Worm (Caenorhabditis elegans) whole organism, late embryonic: ENCODE results near the gene srbc-2.
"Not testable (repeated sequence)": the region's sequence is repeated elsewhere in the genome, so short reads cannot be mapped to it uniquely, and the experiment has no call there.

Experiments used
- C08G9.2 ChIP-seq: sonication (generic microtip); optimal IDR thresholded peaks from 2 replicates; lab custom pipeline; 2016; ENCODE audit warnings: mild to moderate bottlenecking, missing genetic modification characterization, moderate library complexity, missing compliant biosample characterization
- K09A11.1 ChIP-seq: sonication (generic microtip); optimal IDR thresholded peaks from 2 replicates; lab custom pipeline; 2017; ENCODE audit warnings: antibody characterized with exemption, mild to moderate bottlenecking, missing genetic modification characterization, missing compliant biosample characterization; ENCODE audit not compliant: insufficient read depth
- ama-1 ChIP-seq: fragments of 150-350 bp; optimal IDR thresholded peaks from 2 replicates; lab custom pipeline; 2014
- ceh-14 ChIP-seq: sonication (generic microtip); optimal IDR thresholded peaks from 2 replicates; lab custom pipeline; 2016; ENCODE audit warnings: missing genotype, missing genetic modification characterization, missing compliant biosample characterization
- ceh-18 ChIP-seq: sonication (generic microtip); optimal IDR thresholded peaks from 2 replicates; lab custom pipeline; 2016; ENCODE audit warnings: missing genetic modification characterization, missing compliant biosample characterization
- ceh-19 ChIP-seq: fragments of 200-800 bp; sonication (Bioruptor generic); optimal IDR thresholded peaks from 2 replicates; lab custom pipeline; 2018; ENCODE audit warnings: mild to moderate bottlenecking, missing genetic modification characterization, missing compliant biosample characterization
- ceh-22 ChIP-seq: sonication (generic microtip); optimal IDR thresholded peaks from 2 replicates; lab custom pipeline; 2017; ENCODE audit warnings: missing biosample characterization, missing genetic modification characterization
- ceh-31 ChIP-seq: sonication (generic microtip); optimal IDR thresholded peaks from 2 replicates; lab custom pipeline; 2016; ENCODE audit warnings: missing genetic modification characterization, missing compliant biosample characterization
- ceh-34 ChIP-seq: sonication (generic microtip); optimal IDR thresholded peaks from 2 replicates; lab custom pipeline; 2016; ENCODE audit warnings: mild to moderate bottlenecking, missing genetic modification characterization, missing compliant biosample characterization
- ceh-9 ChIP-seq: sonication (generic microtip); optimal IDR thresholded peaks from 2 replicates; lab custom pipeline; 2016; ENCODE audit warnings: mild to moderate bottlenecking, missing genetic modification characterization, inconsistent platforms, missing compliant biosample characterization
- dmd-4 ChIP-seq: sonication (generic microtip); optimal IDR thresholded peaks from 2 replicates; lab custom pipeline; 2016; ENCODE audit warnings: borderline replicate concordance, missing genetic modification characterization, missing compliant biosample characterization
- elt-2 ChIP-seq: sonication (generic microtip); optimal IDR thresholded peaks from 2 replicates; lab custom pipeline; 2016; ENCODE audit warnings: missing genetic modification reagents, missing genetic modification characterization, missing compliant biosample characterization
- elt-4 ChIP-seq: sonication (generic microtip); optimal IDR thresholded peaks from 2 replicates; lab custom pipeline; 2016; ENCODE audit warnings: missing genetic modification characterization, missing compliant biosample characterization
- eyg-1 ChIP-seq: sonication (generic microtip); optimal IDR thresholded peaks from 2 replicates; lab custom pipeline; 2016; ENCODE audit warnings: missing genotype, missing genetic modification characterization, missing compliant biosample characterization
- hlh-15 ChIP-seq: sonication (generic microtip); optimal IDR thresholded peaks from 2 replicates; lab custom pipeline; 2016; ENCODE audit warnings: missing genetic modification characterization, missing compliant biosample characterization
- hlh-30 ChIP-seq: sonication (generic microtip); optimal IDR thresholded peaks from 2 replicates; lab custom pipeline; 2017; ENCODE audit warnings: antibody characterized with exemption, missing genetic modification characterization, missing compliant biosample characterization; ENCODE audit not compliant: insufficient read depth
- hlh-6 ChIP-seq: sonication (generic microtip); optimal IDR thresholded peaks from 2 replicates; lab custom pipeline; 2016; ENCODE audit warnings: missing genotype, missing genetic modification characterization, missing compliant biosample characterization
- hlh-8 ChIP-seq: sonication (generic microtip); optimal IDR thresholded peaks from 2 replicates; lab custom pipeline; 2016; ENCODE audit warnings: missing genotype, missing genetic modification characterization, missing compliant biosample characterization
- lin-11 ChIP-seq: fragments of 200-800 bp; sonication (Bioruptor generic); optimal IDR thresholded peaks from 2 replicates; lab custom pipeline; 2018; ENCODE audit warnings: mild to moderate bottlenecking, missing genetic modification characterization, missing compliant biosample characterization
- madf-2 ChIP-seq: sonication (generic microtip); optimal IDR thresholded peaks from 2 replicates; lab custom pipeline; 2017; ENCODE audit warnings: missing genetic modification characterization, missing compliant biosample characterization
- nfya-1 ChIP-seq: sonication (generic microtip); optimal IDR thresholded peaks from 2 replicates; lab custom pipeline; 2017; ENCODE audit warnings: missing genetic modification characterization, mild to moderate bottlenecking, missing compliant biosample characterization, antibody characterized with exemption, moderate library complexity
- nhr-11 ChIP-seq: fragments of 150-350 bp; optimal IDR thresholded peaks from 2 replicates; lab custom pipeline; 2014; ENCODE audit warnings: missing biosample characterization, missing genetic modification characterization
- nhr-232 ChIP-seq: sonication (generic microtip); optimal IDR thresholded peaks from 2 replicates; lab custom pipeline; 2016; ENCODE audit warnings: missing genetic modification characterization, missing compliant biosample characterization
- npax-4 ChIP-seq: sonication (generic microtip); optimal IDR thresholded peaks from 2 replicates; lab custom pipeline; 2016; ENCODE audit warnings: missing genetic modification characterization, missing compliant biosample characterization
- odd-2 ChIP-seq: sonication (generic microtip); optimal IDR thresholded peaks from 2 replicates; lab custom pipeline; 2017; ENCODE audit warnings: antibody characterized with exemption, mild to moderate bottlenecking, missing genetic modification characterization, missing compliant biosample characterization
- pag-3 ChIP-seq: sonication (generic microtip); optimal IDR thresholded peaks from 2 replicates; lab custom pipeline; 2016; ENCODE audit warnings: missing compliant biosample characterization, missing genetic modification characterization, borderline replicate concordance
- pat-9 ChIP-seq: fragments of 200-800 bp; sonication (Bioruptor generic); optimal IDR thresholded peaks from 2 replicates; lab custom pipeline; 2018; ENCODE audit warnings: mild to moderate bottlenecking, missing genetic modification characterization, moderate library complexity, missing compliant biosample characterization
- pha-2 ChIP-seq: sonication (generic microtip); optimal IDR thresholded peaks from 2 replicates; lab custom pipeline; 2017; ENCODE audit warnings: mild to moderate bottlenecking, missing genetic modification characterization, missing compliant biosample characterization
- pros-1 ChIP-seq: fragments of 150-350 bp; optimal IDR thresholded peaks from 2 replicates; lab custom pipeline; 2014; ENCODE audit warnings: missing biosample characterization, missing genetic modification reagents, missing genetic modification characterization
- rnt-1 ChIP-seq: sonication (generic microtip); optimal IDR thresholded peaks from 2 replicates; lab custom pipeline; 2016; ENCODE audit warnings: missing genetic modification characterization, missing compliant biosample characterization
- sdc-2 ChIP-seq: sonication (generic microtip); optimal IDR thresholded peaks from 2 replicates; lab custom pipeline; 2016; ENCODE audit warnings: missing genotype, missing genetic modification characterization, missing compliant biosample characterization
- tbx-7 ChIP-seq: sonication (generic microtip); optimal IDR thresholded peaks from 2 replicates; lab custom pipeline; 2016; ENCODE audit warnings: missing genotype, missing genetic modification characterization, missing compliant biosample characterization
- ttx-3 ChIP-seq: sonication (generic microtip); optimal IDR thresholded peaks from 2 replicates; lab custom pipeline; 2016; ENCODE audit warnings: missing genetic modification reagents, missing genetic modification characterization, missing compliant biosample characterization
- unc-55 ChIP-seq: sonication (generic microtip); optimal IDR thresholded peaks from 2 replicates; lab custom pipeline; 2017; ENCODE audit warnings: missing biosample characterization, missing genetic modification reagents, missing genetic modification characterization
- unc-86 ChIP-seq: sonication (generic microtip); optimal IDR thresholded peaks from 2 replicates; lab custom pipeline; 2016; ENCODE audit warnings: missing genetic modification characterization, missing compliant biosample characterization
- ztf-16 ChIP-seq: sonication (generic microtip); optimal IDR thresholded peaks from 2 replicates; lab custom pipeline; 2017; ENCODE audit warnings: missing genetic modification characterization, missing compliant biosample characterization

srbc-2 gene

DNA sequence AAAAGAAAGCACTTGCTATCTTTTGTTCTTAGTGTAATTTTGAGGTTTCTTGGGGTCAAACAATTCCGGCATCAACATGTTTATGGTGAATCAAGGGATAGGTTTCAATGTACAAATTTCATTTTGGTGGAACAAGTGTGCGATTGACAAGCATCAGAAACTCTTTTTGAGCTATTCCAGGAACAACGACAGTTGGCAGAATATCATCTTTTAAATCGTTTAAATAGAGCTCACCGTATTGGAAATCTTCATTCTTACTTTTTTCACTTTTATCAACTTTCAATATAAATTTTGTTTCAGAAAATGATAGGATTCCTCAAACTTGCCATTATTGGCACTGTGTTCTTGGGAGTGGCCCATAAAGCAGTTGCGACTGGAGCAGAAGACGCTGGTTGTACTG, 23.1 kb upstream of the srbc-2 start, which contains the start of gene T20D4.10:
Gene T20D4.10 (plus strand): TSS at position 301 of the 400 bp plus-strand sequence.
- not testable (repeated sequence) for TF ChIP-seq ceh-34 (tag; lab: Kevin White, UChicago); madf-2 (tag; lab: Kevin White, UChicago); elt-2

DNA sequence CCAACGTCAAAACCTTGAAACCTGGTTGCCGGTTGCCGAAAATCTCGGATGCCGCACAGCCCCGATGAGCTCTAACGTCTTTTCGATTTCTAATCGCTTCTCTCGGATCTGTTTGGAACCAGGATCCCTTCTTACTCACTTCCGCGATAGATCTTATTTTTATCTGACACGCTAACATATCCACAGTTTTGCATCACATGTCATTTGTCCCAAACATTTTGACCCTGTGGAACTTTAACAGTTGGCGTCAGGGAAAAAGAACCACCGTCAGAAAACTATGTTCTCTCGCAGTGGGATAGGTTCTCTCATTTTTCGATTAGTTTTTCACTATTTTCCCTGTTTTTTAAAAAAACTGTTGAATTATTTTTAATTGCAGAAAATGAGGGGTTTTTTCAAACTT, 21.4 kb upstream of the srbc-2 start, which contains the start of gene T20D4.11:
Gene T20D4.11 (plus strand): TSS at position 377 of the 400 bp plus-strand sequence.
- TF ChIP-seq nhr-232 (tag; lab: Kevin White, UChicago) (no peak), nhr-11 (tag; lab: Kevin White, UChicago) (no peak), ttx-3 (tag; lab: Kevin White, UChicago) (no peak), unc-86 (tag; lab: Kevin White, UChicago) (no peak), pat-9 (no peak), hlh-6 (tag; lab: Kevin White, UChicago) (no peak), npax-4 (tag; lab: Kevin White, UChicago) (no peak), ceh-14 (tag; lab: Kevin White, UChicago) (no peak), odd-2 (tag; lab: Kevin White, UChicago) (no peak), hlh-30 (tag; lab: Kevin White, UChicago) (no peak), K09A11.1 (tag; lab: Kevin White, UChicago) (no peak)
- TF ChIP-seq, all 69 proteins: peak for 0

DNA sequence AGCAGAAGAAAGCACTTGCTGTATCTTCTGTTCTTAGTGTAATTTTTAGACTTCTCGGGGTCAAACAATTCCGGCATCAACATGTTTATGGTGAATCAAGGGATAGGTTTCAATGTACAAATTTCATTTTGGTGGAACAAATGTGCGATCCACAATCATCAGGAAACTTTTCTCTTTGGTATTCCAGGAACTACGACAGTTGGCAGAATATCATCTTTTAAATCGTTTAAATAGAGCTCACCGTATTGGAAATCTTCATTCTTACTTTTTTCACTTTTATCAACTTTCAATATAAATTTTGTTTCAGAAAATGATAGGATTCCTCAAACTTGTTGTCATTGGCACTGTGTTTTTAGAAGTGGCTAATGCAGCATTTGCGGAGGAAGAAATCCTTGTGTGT, 19.9 kb upstream of the srbc-2 start, which contains the start of gene T20D4.12:
Gene T20D4.12 (plus strand): TSS at position 301 of the 400 bp plus-strand sequence.
- TF ChIP-seq ama-1; npax-4 (tag; lab: Kevin White, UChicago); elt-4: not testable (repeated sequence)

- TF ChIP-seq ztf-16 (no peak), eyg-1 (tag; lab: Kevin White, UChicago) (no peak)
- TF ChIP-seq, all 69 proteins: peak for 0
Measured at ce11 chrV:3394694-3395240, 17.9 kb upstream of the srbc-2 start, which contains the start of gene T20D4.15. Gene T20D4.15 (minus strand): TSS chrV:3394744.

ce11 chrV:3394065-3394464, 17.2 kb upstream of the srbc-2 start:
- TF ChIP-seq ceh-22 (tag; lab: Kevin White, UChicago) = no peak
- no peak for TF ChIP-seq madf-2 (tag; lab: Kevin White, UChicago)
- TF ChIP-seq odd-2 (tag; lab: Kevin White, UChicago) = no peak
- TF ChIP-seq pag-3 (tag; lab: Kevin White, UChicago) = no peak

- TF ChIP-seq pha-2 (tag; lab: Kevin White, UChicago) (no peak), ceh-22 (tag; lab: Kevin White, UChicago) (no peak), nhr-11 (tag; lab: Kevin White, UChicago) (no peak), C08G9.2 (tag; lab: Kevin White, UChicago) (no peak)
Measured at ce11 chrV:3391005-3391404, 14.1 kb upstream of the srbc-2 start.

DNA sequence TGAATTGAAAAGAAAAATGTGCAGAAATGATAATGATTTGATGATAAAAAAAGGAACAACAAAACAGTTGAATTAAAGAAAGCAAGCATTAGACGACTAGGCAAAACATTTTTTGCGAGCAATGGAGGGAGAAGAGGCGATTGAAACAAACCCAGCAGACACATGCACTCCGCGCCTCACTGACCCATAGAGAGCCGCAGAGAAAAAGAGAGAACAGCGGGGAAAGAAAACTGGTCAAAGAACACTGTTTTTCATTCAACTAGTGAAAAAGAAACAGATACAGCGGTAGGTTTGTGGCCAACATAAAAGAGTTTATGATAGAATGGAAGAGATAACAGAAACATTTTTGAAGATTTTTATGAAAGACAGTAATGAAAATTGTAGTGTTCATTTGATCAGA, 11.4 kb upstream of the srbc-2 start:
- TF ChIP-seq pros-1 (no peak), rnt-1 (tag; lab: Kevin White, UChicago) (no peak), nfya-1 (tag; lab: Kevin White, UChicago) (no peak), lin-11 (tag; lab: Kevin White, UChicago) (no peak), ceh-9 (tag; lab: Kevin White, UChicago) (no peak), dmd-4 (no peak), ceh-19 (GFP tag; lab: Kevin White, UChicago) (no peak), hlh-8 (tag; lab: Kevin White, UChicago) (no peak), unc-55 (GFP tag; lab: Kevin White, UChicago) (no peak), sdc-2 (tag; lab: Kevin White, UChicago) (no peak), pha-2 (tag; lab: Kevin White, UChicago) (no peak), ama-1 (no peak), ceh-18 (tag; lab: Kevin White, UChicago) (no peak), hlh-15 (tag; lab: Kevin White, UChicago) (no peak), ceh-31 (tag; lab: Kevin White, UChicago) (no peak), tbx-7 (tag; lab: Kevin White, UChicago) (no peak)
